Worm (Caenorhabditis elegans) whole organism, L1 larva: ENCODE data around the gene lec-7.

ENCODE experiments used
- C04F5.9 ChIP-seq: sonication (generic microtip); optimal IDR thresholded peaks from 2 replicates; lab custom pipeline; 2016; ENCODE audit warnings: missing genetic modification characterization, missing compliant biosample characterization
- C16A3.4 ChIP-seq: fragments of 150-350 bp; optimal IDR thresholded peaks from 2 replicates; lab custom pipeline; 2014; ENCODE audit warnings: missing biosample characterization, missing genetic modification characterization
- F16B12.6 ChIP-seq: fragments of 150-350 bp; optimal IDR thresholded peaks from 2 replicates; lab custom pipeline; 2014; ENCODE audit warnings: missing biosample characterization, missing genetic modification characterization
- blmp-1 ChIP-seq: fragments of 150-350 bp; optimal IDR thresholded peaks from 2 replicates; lab custom pipeline; 2014; ENCODE audit warnings: missing biosample characterization, missing genetic modification characterization
- ceh-8 ChIP-seq: fragments of 200-800 bp; sonication (Bioruptor generic); optimal IDR thresholded peaks from 2 replicates; lab custom pipeline; 2018; ENCODE audit warnings: mild to moderate bottlenecking, missing genetic modification characterization, moderate library complexity, missing compliant biosample characterization
- ces-1 ChIP-seq: fragments of 150-350 bp; optimal IDR thresholded peaks from 2 replicates; lab custom pipeline; 2014; ENCODE audit warnings: missing biosample characterization, missing genetic modification reagents, missing genetic modification characterization
- dpl-1 ChIP-seq, 3 experiments: fragments of 150-350 bp in 2 of 3; sonication (generic microtip) in 1 of 3; optimal IDR thresholded peaks; 2 replicates each; lab custom pipeline; 2014 to 2017; ENCODE audit warnings: missing biosample characterization in 3 of 3, missing genetic modification characterization in 3 of 3, missing genetic modification reagents in 3 of 3
- dsc-1 ChIP-seq: sonication (generic microtip); optimal IDR thresholded peaks from 2 replicates; lab custom pipeline; 2016; ENCODE audit warnings: mild to moderate bottlenecking, missing genetic modification characterization, missing compliant biosample characterization
- efl-1 ChIP-seq, 4 experiments: fragments of 150-350 bp; optimal IDR thresholded peaks in 3 of 4; peaks in 1 of 4; 1 replicate in 1 of 4; 2 replicates in 3 of 4; lab custom pipeline; 2014; ENCODE audit warnings: missing biosample characterization in 2 of 4, missing genetic modification characterization in 2 of 4, missing genetic modification reagents in 2 of 4
- egl-13 ChIP-seq: sonication (generic microtip); optimal IDR thresholded peaks from 2 replicates; lab custom pipeline; 2016; ENCODE audit warnings: missing genotype, missing genetic modification reagents, missing genetic modification characterization, missing compliant biosample characterization
- ets-5 ChIP-seq: fragments of 200-800 bp; sonication (Bioruptor generic); IDR thresholded peaks from 2 replicates; pipeline ENCODE4 v1.3.6; 2022; ENCODE audit warnings: missing genetic modification characterization, missing compliant biosample characterization
- fkh-10 ChIP-seq: sonication (generic microtip); optimal IDR thresholded peaks from 2 replicates; lab custom pipeline; 2017; ENCODE audit warnings: missing biosample characterization, missing genetic modification reagents, missing genetic modification characterization
- fos-1 ChIP-seq: fragments of 150-350 bp; optimal IDR thresholded peaks from 2 replicates; lab custom pipeline; 2014; ENCODE audit warnings: missing biosample characterization, missing genetic modification characterization
- hlh-4 ChIP-seq: sonication (generic microtip); optimal IDR thresholded peaks from 2 replicates; lab custom pipeline; 2016; ENCODE audit warnings: mild to moderate bottlenecking, missing genetic modification characterization, missing compliant biosample characterization
- hpl-2 ChIP-seq: fragments of 150-350 bp; optimal IDR thresholded peaks from 2 replicates; lab custom pipeline; 2014; ENCODE audit warnings: missing biosample characterization, missing genetic modification reagents, missing genetic modification characterization
- irx-1 ChIP-seq: sonication (generic microtip); optimal IDR thresholded peaks from 2 replicates; lab custom pipeline; 2016; ENCODE audit warnings: missing genetic modification characterization, missing compliant biosample characterization
- isw-1 ChIP-seq: fragments of 200-800 bp; sonication (Bioruptor generic); IDR thresholded peaks from 2 replicates; pipeline ENCODE4 v1.3.6; 2022; ENCODE audit warnings: missing genetic modification characterization, missing compliant biosample characterization
- lin-13 ChIP-seq: fragments of 150-350 bp; optimal IDR thresholded peaks from 2 replicates; lab custom pipeline; 2014; ENCODE audit warnings: missing biosample characterization, missing genetic modification reagents, missing genetic modification characterization
- lin-14 ChIP-seq: fragments of 200-800 bp; sonication (Bioruptor generic); optimal IDR thresholded peaks from 2 replicates; lab custom pipeline; 2018; ENCODE audit warnings: mild to moderate bottlenecking, missing genetic modification characterization, moderate library complexity, missing compliant biosample characterization
- lin-35 ChIP-seq, 2 experiments: fragments of 150-350 bp; optimal IDR thresholded peaks; 2 replicates each; lab custom pipeline; 2014; ENCODE audit warnings: missing biosample characterization in 2 of 2, missing genetic modification characterization in 2 of 2, missing genetic modification reagents in 2 of 2
- lsy-2 ChIP-seq, 2 experiments: fragments of 150-350 bp; optimal IDR thresholded peaks; 2 replicates each; lab custom pipeline; 2014; ENCODE audit warnings: missing biosample characterization in 2 of 2, missing genetic modification characterization in 2 of 2
- mdl-1 ChIP-seq, 2 experiments: fragments of 150-350 bp; optimal IDR thresholded peaks; 2 replicates each; lab custom pipeline; 2014 to 2017; ENCODE audit warnings: missing biosample characterization in 2 of 2, missing genetic modification characterization in 2 of 2, inconsistent platforms in 1 of 2
- mef-2 ChIP-seq: fragments of 150-350 bp; optimal IDR thresholded peaks from 2 replicates; lab custom pipeline; 2014; ENCODE audit warnings: missing biosample characterization, missing genetic modification characterization
- mep-1 ChIP-seq: fragments of 150-350 bp; optimal IDR thresholded peaks from 2 replicates; lab custom pipeline; 2014; ENCODE audit warnings: missing biosample characterization, missing genetic modification characterization
- nhr-11 ChIP-seq: fragments of 150-350 bp; optimal IDR thresholded peaks from 2 replicates; lab custom pipeline; 2014; ENCODE audit warnings: missing biosample characterization, missing genetic modification characterization
- nhr-12 ChIP-seq: sonication (generic microtip); optimal IDR thresholded peaks from 2 replicates; lab custom pipeline; 2017; ENCODE audit warnings: missing biosample characterization, missing genetic modification characterization
- nhr-19 ChIP-seq: fragments of 200-800 bp; sonication (Bioruptor generic); conservative IDR thresholded peaks from 2 replicates; pipeline ENCODE4 v1.3.6; 2022; ENCODE audit warnings: missing genetic modification characterization, missing compliant biosample characterization
- nhr-20 ChIP-seq: sonication (generic microtip); optimal IDR thresholded peaks from 2 replicates; lab custom pipeline; 2016; ENCODE audit warnings: mild to moderate bottlenecking, missing genetic modification characterization, missing compliant biosample characterization
- nhr-47 ChIP-seq: sonication (generic microtip); optimal IDR thresholded peaks from 2 replicates; lab custom pipeline; 2016; ENCODE audit warnings: mild to moderate bottlenecking, missing genetic modification characterization, moderate library complexity, missing compliant biosample characterization
- nhr-71 ChIP-seq: sonication (generic microtip); optimal IDR thresholded peaks from 2 replicates; lab custom pipeline; 2016; ENCODE audit warnings: mild to moderate bottlenecking, missing genetic modification characterization, moderate library complexity, missing compliant biosample characterization
- nhr-84 ChIP-seq: sonication (generic microtip); optimal IDR thresholded peaks from 2 replicates; lab custom pipeline; 2017; ENCODE audit warnings: missing biosample characterization, missing genetic modification characterization
- nhr-85 ChIP-seq: sonication (generic microtip); peaks from one replicate; lab custom pipeline; 2016; ENCODE audit warnings: missing genetic modification characterization, inconsistent platforms, missing compliant biosample characterization
- pag-3 ChIP-seq: sonication (generic microtip); optimal IDR thresholded peaks from 2 replicates; lab custom pipeline; 2017; ENCODE audit warnings: missing genetic modification characterization, mild to moderate bottlenecking, missing compliant biosample characterization, antibody characterized with exemption, borderline replicate concordance; ENCODE audit not compliant: insufficient read depth
- pax-3 ChIP-seq: fragments of 200-800 bp; sonication (Bioruptor generic); optimal IDR thresholded peaks from 2 replicates; lab custom pipeline; 2018; ENCODE audit warnings: mild to moderate bottlenecking, missing genetic modification characterization, moderate library complexity, missing compliant biosample characterization
- rnt-1 ChIP-seq: sonication (generic microtip); optimal IDR thresholded peaks from 2 replicates; lab custom pipeline; 2016; ENCODE audit warnings: mild to moderate bottlenecking, missing genetic modification characterization, moderate library complexity, missing compliant biosample characterization
- skn-1 ChIP-seq: fragments of 150-350 bp; optimal IDR thresholded peaks from 2 replicates; lab custom pipeline; 2014; ENCODE audit warnings: missing biosample characterization, missing genetic modification characterization
- snpc-4 ChIP-seq: fragments of 150-350 bp; optimal IDR thresholded peaks from 2 replicates; lab custom pipeline; 2014; ENCODE audit warnings: missing biosample characterization, missing genetic modification characterization
- snu-23 ChIP-seq: sonication (generic microtip); optimal IDR thresholded peaks from 2 replicates; lab custom pipeline; 2016; ENCODE audit warnings: missing genetic modification characterization, missing compliant biosample characterization
- sox-4 ChIP-seq: sonication (generic microtip); optimal IDR thresholded peaks from 2 replicates; lab custom pipeline; 2016; ENCODE audit warnings: missing genetic modification characterization, missing compliant biosample characterization
- sup-37 ChIP-seq: fragments of 200-800 bp; sonication (Bioruptor generic); optimal IDR thresholded peaks from 2 replicates; lab custom pipeline; 2018; ENCODE audit warnings: mild to moderate bottlenecking, missing genetic modification characterization, missing compliant biosample characterization
- swsn-7 ChIP-seq: sonication (generic microtip); optimal IDR thresholded peaks from 2 replicates; lab custom pipeline; 2016; ENCODE audit warnings: missing genetic modification characterization, missing compliant biosample characterization
- unc-30 ChIP-seq: sonication (generic microtip); optimal IDR thresholded peaks from 2 replicates; lab custom pipeline; 2017; ENCODE audit warnings: missing biosample characterization, missing genetic modification characterization
- unc-86 ChIP-seq: sonication (generic microtip); optimal IDR thresholded peaks from 2 replicates; lab custom pipeline; 2016; ENCODE audit warnings: missing genetic modification characterization, missing compliant biosample characterization
- xbp-1 ChIP-seq: sonication (generic microtip); optimal IDR thresholded peaks from 2 replicates; lab custom pipeline; 2016; ENCODE audit warnings: missing genetic modification characterization, missing compliant biosample characterization
- zip-4 ChIP-seq: fragments of 200-800 bp; sonication (Bioruptor generic); optimal IDR thresholded peaks from 2 replicates; lab custom pipeline; 2018; ENCODE audit warnings: mild to moderate bottlenecking, missing genetic modification characterization, moderate library complexity, missing compliant biosample characterization
- ztf-4 ChIP-seq: fragments of 150-350 bp; optimal IDR thresholded peaks from 2 replicates; lab custom pipeline; 2014; ENCODE audit warnings: missing biosample characterization, missing genetic modification characterization

The lec-7 gene

DNA sequence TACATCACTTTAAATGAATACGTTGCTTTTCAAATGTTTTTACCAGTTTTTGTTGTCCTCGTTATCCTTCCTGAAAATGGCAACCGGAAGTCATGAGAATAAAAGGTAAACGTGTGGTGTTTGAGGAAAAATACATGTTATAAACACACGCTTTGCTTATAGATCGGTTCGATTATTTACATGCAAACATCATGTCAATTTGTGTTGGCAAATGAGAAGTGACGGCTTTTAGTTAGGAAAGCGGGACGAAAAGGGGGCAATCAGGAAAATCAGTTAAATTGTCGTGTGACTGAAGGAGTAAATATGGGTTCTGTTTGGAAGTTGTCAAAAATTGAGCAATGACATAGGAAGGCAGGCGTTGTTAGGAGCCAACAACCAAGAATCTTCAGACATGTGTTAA is 20.6 kb upstream of the lec-7 start, which contains the start of gene rrc-1:
rrc-1 (minus strand) TSS at position 74 of the 400 bp plus-strand sequence.
- TF ChIP-seq sup-37 (no peak), ceh-8 (GFP tag; lab: Kevin White, UChicago) (peak; percentile 76)

DNA sequence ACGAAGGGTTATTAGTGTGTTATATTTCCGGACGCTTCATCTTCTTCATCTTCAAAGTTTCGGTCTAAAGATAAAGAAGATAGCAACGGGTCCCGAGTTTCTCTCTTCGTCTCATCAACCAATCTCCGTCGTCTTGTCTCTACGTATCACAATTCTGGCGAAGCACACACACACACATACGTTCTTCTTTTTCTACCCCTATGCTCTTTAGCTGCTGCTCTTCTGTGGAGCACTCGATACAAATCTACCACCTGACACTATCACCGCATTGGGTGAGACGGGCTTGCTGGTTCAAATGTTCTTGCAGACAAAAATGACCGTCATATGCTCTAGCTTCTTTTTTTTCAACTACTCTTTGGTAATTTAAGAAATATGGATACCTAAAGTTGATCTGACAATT is 19.5 kb upstream of the lec-7 start:
- TF ChIP-seq sox-4 (tag; lab: Kevin White, UChicago) = no peak
- TF ChIP-seq unc-30 (tag; lab: Kevin White, UChicago) = no peak
- peak; percentile 40 for TF ChIP-seq nhr-71 (tag; lab: Kevin White, UChicago)
- no peak for TF ChIP-seq nhr-11
- TF ChIP-seq lin-14 (GFP tag; lab: Kevin White, UChicago) = peak; percentile 52
- TF ChIP-seq F16B12.6 (tag; lab: Kevin White, UChicago) = no peak
- TF ChIP-seq nhr-20 (tag; lab: Kevin White, UChicago) = no peak
- TF ChIP-seq C04F5.9 = no peak
- TF ChIP-seq nhr-19 = no peak
- no peak for TF ChIP-seq irx-1 (tag; lab: Kevin White, UChicago)
- TF ChIP-seq rnt-1 (tag; lab: Kevin White, UChicago) = peak; percentile 62
- no peak for TF ChIP-seq ets-5
- no peak for TF ChIP-seq snu-23 (GFP tag; lab: Kevin White, UChicago)
- TF ChIP-seq fkh-10 = no peak
- TF ChIP-seq fos-1 (tag; lab: Kevin White, UChicago) = no peak
- TF ChIP-seq lsy-2 (tag; optimal IDR thresholded peaks at IDR 0.05; lab: Kevin White, UChicago) = peak in 1 of 2 experiments; percentile 3
- TF ChIP-seq nhr-85 (tag; lab: Kevin White, UChicago) = no peak
- TF ChIP-seq, all 84 proteins: peak for 4

ce11 chrX:9837989-9838541 is 13.8 kb upstream of the lec-7 start, which contains the start of gene ipla-2:
Gene ipla-2 (minus strand): TSS chrX:9838039.
- TF ChIP-seq unc-86 (tag; lab: Kevin White, UChicago) (no peak), F16B12.6 (tag; lab: Kevin White, UChicago) (peak; percentile 20), nhr-71 (tag; lab: Kevin White, UChicago) (peak; percentile 82), unc-30 (tag; lab: Kevin White, UChicago) (no peak), irx-1 (tag; lab: Kevin White, UChicago) (peak; percentile 31), blmp-1 (peak; percentile 80), snu-23 (GFP tag; lab: Kevin White, UChicago) (peak; percentile 88), swsn-7 (tag; lab: Kevin White, UChicago) (peak; percentile 70), snpc-4 (tag; lab: Kevin White, UChicago) (peak; percentile 32), nhr-12 (no peak), lin-13 (GFP tag; lab: Kevin White, UChicago) (peak; percentile 67), nhr-20 (tag; lab: Kevin White, UChicago) (peak; percentile 78), efl-1 (optimal IDR thresholded peaks at IDR 0.05; lab: Kevin White, UChicago) (peak; percentile 26 to 30), efl-1 (GFP tag; optimal IDR thresholded peaks at IDR 0.05 in 1 of 2; lab: Kevin White, UChicago) (peak; percentile 34 to 65), nhr-47 (peak; percentile 65), nhr-85 (tag; lab: Kevin White, UChicago) (peak; percentile 69), lin-35 (GFP tag; optimal IDR thresholded peaks at IDR 0.05; lab: Kevin White, UChicago) (peak; percentile 26 to 75), pax-3 (peak; percentile 17), C16A3.4 (tag; lab: Kevin White, UChicago) (peak; percentile 65), dsc-1 (tag; lab: Kevin White, UChicago) (peak; percentile 15), egl-13 (peak; percentile 15), dpl-1 (GFP tag; optimal IDR thresholded peaks at IDR 0.05; lab: Kevin White, UChicago) (peak; percentile 40 to 59 (median 48)), nhr-84 (no peak), mep-1 (peak; percentile 81), ztf-4 (tag; lab: Kevin White, UChicago) (peak; percentile 10), ceh-8 (GFP tag; lab: Kevin White, UChicago) (peak; percentile 32), mdl-1 (tag; optimal IDR thresholded peaks at IDR 0.05; lab: Kevin White, UChicago) (peak in 1 of 2 experiments; percentile 92), lin-14 (GFP tag; lab: Kevin White, UChicago) (peak; percentile 94), lsy-2 (tag; optimal IDR thresholded peaks at IDR 0.05; lab: Kevin White, UChicago) (peak; percentile 59 to 70), nhr-19 (peak; percentile 39; the same call in 1 of the 2 replicates), hpl-2 (GFP tag; lab: Kevin White, UChicago) (peak; percentile 68), zip-4 (GFP tag; lab: Kevin White, UChicago) (no peak), xbp-1 (tag; lab: Kevin White, UChicago) (peak; percentile 59), nhr-11 (no peak), ces-1 (no peak), mef-2 (tag; lab: Kevin White, UChicago) (peak; percentile 9), isw-1 (peak; percentile 23), pag-3 (peak; percentile 50), hlh-4 (tag; lab: Kevin White, UChicago) (no peak), skn-1 (tag; lab: Kevin White, UChicago) (peak; percentile 87), fkh-10 (peak; percentile 46)
